Worm (Caenorhabditis elegans) whole organism, mixed stage, embryonic: ENCODE measurements around the gene vha-1.

Experiments
- M03D4.4 ChIP-seq: sonication (generic microtip); optimal IDR thresholded peaks from 2 replicates; lab custom pipeline; 2017; ENCODE audit warnings: mild to moderate bottlenecking, missing genetic modification characterization, missing compliant biosample characterization
- bed-3 ChIP-seq: fragments of 200-800 bp; sonication (Bioruptor generic); optimal IDR thresholded peaks from 3 replicates; lab custom pipeline; 2018; ENCODE audit warnings: mild to moderate bottlenecking, missing genetic modification characterization, moderate library complexity, missing compliant biosample characterization
- blmp-1 ChIP-seq: fragments of 150-350 bp; optimal IDR thresholded peaks from 2 replicates; lab custom pipeline; 2014; ENCODE audit warnings: missing biosample characterization, missing genetic modification characterization
- ceh-39 ChIP-seq: fragments of 150-350 bp; optimal IDR thresholded peaks from 2 replicates; lab custom pipeline; 2014; ENCODE audit warnings: missing biosample characterization, missing genetic modification characterization
- ceh-43 ChIP-seq: fragments of 200-800 bp; sonication (Bioruptor generic); optimal IDR thresholded peaks from 2 replicates; lab custom pipeline; 2018; ENCODE audit warnings: mild to moderate bottlenecking, missing genetic modification characterization, moderate library complexity, missing compliant biosample characterization
- ces-1 ChIP-seq: fragments of 150-350 bp; optimal IDR thresholded peaks from 2 replicates; lab custom pipeline; 2014; ENCODE audit warnings: missing biosample characterization, missing genetic modification reagents, missing genetic modification characterization
- drap-1 ChIP-seq: fragments of 200-800 bp; sonication (Bioruptor generic); optimal IDR thresholded peaks from 3 replicates; lab custom pipeline; 2018; ENCODE audit warnings: mild to moderate bottlenecking, missing genetic modification characterization, missing compliant biosample characterization
- elt-3 ChIP-seq: fragments of 150-350 bp; optimal IDR thresholded peaks from 2 replicates; lab custom pipeline; 2014; ENCODE audit warnings: missing biosample characterization, missing genetic modification characterization
- ham-2 ChIP-seq: fragments of 200-800 bp; sonication (Bioruptor generic); optimal IDR thresholded peaks from 2 replicates; lab custom pipeline; 2018; ENCODE audit warnings: mild to moderate bottlenecking, missing genetic modification characterization, missing compliant biosample characterization
- lin-13 ChIP-seq: fragments of 150-350 bp; optimal IDR thresholded peaks from 2 replicates; lab custom pipeline; 2014; ENCODE audit warnings: missing biosample characterization, missing genetic modification characterization
- lsy-2 ChIP-seq: fragments of 150-350 bp; optimal IDR thresholded peaks from 2 replicates; lab custom pipeline; 2014; ENCODE audit warnings: missing biosample characterization, missing genetic modification characterization
- mab-5 ChIP-seq: fragments of 150-350 bp; optimal IDR thresholded peaks from 2 replicates; lab custom pipeline; 2014; ENCODE audit warnings: missing biosample characterization, missing genetic modification characterization
- mep-1 ChIP-seq: fragments of 150-350 bp; optimal IDR thresholded peaks from 2 replicates; lab custom pipeline; 2017; ENCODE audit warnings: missing biosample characterization, missing genetic modification reagents, missing genetic modification characterization, inconsistent platforms
- mls-2 ChIP-seq: sonication (generic microtip); optimal IDR thresholded peaks from 2 replicates; lab custom pipeline; 2016; ENCODE audit warnings: mild to moderate bottlenecking, missing genetic modification characterization, moderate library complexity, missing compliant biosample characterization
- nhr-12 ChIP-seq: fragments of 150-350 bp; optimal IDR thresholded peaks from 2 replicates; lab custom pipeline; 2014; ENCODE audit warnings: missing biosample characterization, missing genetic modification characterization
- nhr-2 ChIP-seq: fragments of 150-350 bp; optimal IDR thresholded peaks from 2 replicates; lab custom pipeline; 2014; ENCODE audit warnings: missing biosample characterization, missing genetic modification characterization
- nhr-237 ChIP-seq: fragments of 150-350 bp; optimal IDR thresholded peaks from 2 replicates; lab custom pipeline; 2014; ENCODE audit warnings: missing biosample characterization, missing genetic modification characterization
- nhr-76 ChIP-seq: sonication (generic microtip); optimal IDR thresholded peaks from 2 replicates; lab custom pipeline; 2017; ENCODE audit warnings: missing biosample characterization, missing genetic modification characterization
- pha-4 ChIP-seq: fragments of 150-350 bp; optimal IDR thresholded peaks from 2 replicates; lab custom pipeline; 2018; ENCODE audit warnings: missing biosample characterization, missing genetic modification reagents, missing genetic modification characterization
- sem-2 ChIP-seq: fragments of 200-800 bp; sonication (Bioruptor generic); optimal IDR thresholded peaks from 2 replicates; lab custom pipeline; 2018; ENCODE audit warnings: mild to moderate bottlenecking, missing genetic modification characterization, missing compliant biosample characterization
- snpc-4 ChIP-seq: fragments of 150-350 bp; optimal IDR thresholded peaks from 2 replicates; lab custom pipeline; 2014; ENCODE audit warnings: missing biosample characterization, missing genetic modification characterization
- unc-62 ChIP-seq: fragments of 150-350 bp; optimal IDR thresholded peaks from 2 replicates; lab custom pipeline; 2014; ENCODE audit warnings: missing biosample characterization, missing genetic modification reagents, missing genetic modification characterization
- zip-8 ChIP-seq: fragments of 150-350 bp; optimal IDR thresholded peaks from 2 replicates; lab custom pipeline; 2014; ENCODE audit warnings: missing biosample characterization, missing genetic modification characterization
- ztf-11 ChIP-seq: fragments of 150-350 bp; optimal IDR thresholded peaks from 2 replicates; lab custom pipeline; 2014; ENCODE audit warnings: missing biosample characterization, missing genetic modification characterization

The vha-1 gene

DNA sequence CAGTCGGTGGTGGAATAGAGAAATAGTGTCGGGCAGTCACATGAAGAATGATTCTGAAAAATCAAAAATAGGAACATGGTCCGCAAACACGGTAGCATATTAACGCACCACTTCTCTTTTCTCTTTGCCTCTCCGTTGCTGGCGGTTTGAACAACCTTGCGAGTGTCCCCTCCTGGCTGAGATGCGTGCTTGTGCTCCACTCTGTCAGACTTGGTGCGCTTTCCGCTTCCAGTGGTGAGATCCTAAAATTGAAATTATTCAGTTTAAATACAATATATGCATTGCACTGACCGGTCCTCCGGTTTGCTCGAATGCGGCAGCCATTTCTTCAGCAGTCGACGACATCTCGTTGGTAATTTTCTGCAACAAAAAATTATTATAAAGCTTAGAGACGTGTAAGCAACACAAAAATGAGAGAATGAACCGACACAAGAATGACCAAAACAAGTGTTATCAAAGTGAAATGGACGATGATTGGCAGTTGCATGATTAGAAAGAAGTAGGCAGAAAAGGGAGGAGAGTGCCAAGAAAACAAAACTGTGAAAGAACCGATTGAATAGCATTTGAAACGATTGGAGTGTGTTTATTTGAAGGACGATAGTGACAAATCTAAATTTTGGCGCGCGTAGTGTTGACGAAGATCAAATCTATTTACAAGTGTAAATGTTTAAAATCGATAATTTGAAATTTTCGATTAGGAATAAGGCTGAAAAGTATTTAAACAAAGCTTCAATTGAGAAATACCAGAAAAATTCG lies 44.2 kb downstream of the vha-1 start, which contains the start of gene ZK632.9:
Gene ZK632.9 (minus strand): TSS at position 360 of the 756 bp plus-strand sequence.
- TF ChIP-seq ztf-11 (tag; lab: Kevin White, UChicago) (no peak), M03D4.4 (no peak), nhr-76 (tag; lab: Kevin White, UChicago) (no peak), snpc-4 (no peak), lin-13 (no peak)

ce11 chrIII:9826005-9826404 lies 45.0 kb downstream of the vha-1 start:
- TF ChIP-seq mep-1 (tag; lab: Kevin White, UChicago) (peak; percentile 3), nhr-12 (tag; lab: Kevin White, UChicago) (no peak), mab-5 (no peak)

ce11 chrIII:9827163-9827951 lies 46.3 kb downstream of the vha-1 start, which contains the start of the genes ZK632.10 and ZK632.11:
TSS of gene ZK632.10 (minus strand) at chrIII:9827722.
TSS of gene ZK632.11 (plus strand) at chrIII:9827915.
- TF ChIP-seq drap-1 (GFP tag; lab: Kevin White, UChicago) (no peak), nhr-12 (tag; lab: Kevin White, UChicago) (no peak), pha-4 (tag; lab: Kevin White, UChicago) (peak; percentile 76), ces-1 (GFP tag; lab: Kevin White, UChicago) (peak; percentile 61), mep-1 (tag; lab: Kevin White, UChicago) (peak; percentile 4), blmp-1 (tag; lab: Kevin White, UChicago) (no peak), ham-2 (GFP tag; lab: Kevin White, UChicago) (no peak), bed-3 (GFP tag; lab: Kevin White, UChicago) (no peak), zip-8 (tag; lab: Kevin White, UChicago) (peak; percentile 38), nhr-237 (tag; lab: Kevin White, UChicago) (peak; percentile 9), lsy-2 (tag; lab: Kevin White, UChicago) (peak; percentile 96), snpc-4 (no peak), sem-2 (GFP tag; lab: Kevin White, UChicago) (no peak), nhr-2 (tag; lab: Kevin White, UChicago) (no peak)

- no peak for TF ChIP-seq zip-8 (tag; lab: Kevin White, UChicago)
- no peak for TF ChIP-seq unc-62 (GFP tag; lab: Kevin White, UChicago)
- TF ChIP-seq blmp-1 (tag; lab: Kevin White, UChicago), result no peak
- TF ChIP-seq snpc-4, result no peak
- TF ChIP-seq nhr-12 (tag; lab: Kevin White, UChicago), result no peak
- no peak for TF ChIP-seq elt-3 (tag; lab: Kevin White, UChicago)
- TF ChIP-seq drap-1 (GFP tag; lab: Kevin White, UChicago), result no peak
- no peak for TF ChIP-seq mls-2
- no peak for TF ChIP-seq ceh-39
- no peak for TF ChIP-seq lin-13
- no peak for TF ChIP-seq ceh-43 (GFP tag; lab: Kevin White, UChicago)
- no peak for TF ChIP-seq ham-2 (GFP tag; lab: Kevin White, UChicago)
- TF ChIP-seq, all 35 proteins: peak for 0
Observed at ce11 chrIII:9830502-9830901, 49.4 kb downstream of the vha-1 start, which contains the start of gene ZK632.12. TSS of gene ZK632.12 (plus strand) at chrIII:9830802.
